Worm (Caenorhabditis elegans) whole organism, midembryonic: ENCODE results near the gene Y105C5A.12.
"Not testable (repeated sequence)": the region's sequence is repeated elsewhere in the genome, so short reads cannot be mapped to it uniquely, and the experiment has no call there.

Source experiments
- T22C8.4 ChIP-seq: fragments of 200-800 bp; sonication (Bioruptor generic); IDR thresholded peaks from 2 replicates; pipeline ENCODE4 v1.3.6; 2022; ENCODE audit warnings: missing genetic modification characterization, missing compliant biosample characterization
- klf-2 ChIP-seq: fragments of 200-800 bp; sonication (Bioruptor generic); conservative IDR thresholded peaks from 2 replicates; pipeline ENCODE4 v1.3.6; 2022; ENCODE audit warnings: missing genetic modification reagents, missing genetic modification characterization, missing compliant biosample characterization

DNA sequence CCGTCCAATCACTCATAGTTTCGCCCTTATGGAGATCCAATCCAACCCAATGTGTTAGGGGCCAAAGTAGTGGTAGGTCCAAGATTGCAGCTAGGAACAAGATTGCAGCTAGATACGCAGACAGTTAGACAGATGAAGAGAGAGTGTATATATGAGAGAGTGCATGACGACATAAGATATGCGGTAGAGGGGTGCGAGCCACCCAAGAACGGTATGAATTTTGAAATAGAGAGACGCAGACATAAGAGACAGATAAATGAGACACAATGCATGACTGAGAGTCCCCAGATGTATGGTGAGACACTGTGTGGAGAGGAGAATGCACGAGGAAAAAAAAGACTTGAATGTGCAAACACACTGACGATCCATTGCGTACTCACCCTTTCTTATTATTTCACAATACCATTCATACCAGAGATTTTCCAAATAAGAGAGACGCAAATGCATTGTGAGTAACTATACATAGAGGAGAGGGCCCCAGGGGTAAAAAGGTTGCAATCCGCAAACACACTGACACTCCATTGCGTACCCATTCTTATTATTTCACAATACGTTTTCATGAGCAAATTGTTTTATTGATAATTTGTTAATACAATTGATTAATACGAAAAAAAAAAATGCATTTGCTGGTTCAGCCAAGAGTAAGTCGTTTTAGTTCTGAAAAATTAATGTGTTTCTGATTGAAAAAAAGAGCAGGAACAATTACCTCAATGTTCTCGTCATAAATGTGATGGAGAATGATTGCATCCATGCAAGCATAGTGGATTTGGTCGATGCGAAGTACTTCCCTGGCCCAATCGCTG lies 5.0 kb upstream of the Y105C5A.12 start, which contains the start of the genes Y105C5A.1268 and Y105C5A.1272:
- TF ChIP-seq klf-2, T22C8.4 (GFP tag; lab: Robert Waterston, UW): not testable (repeated sequence)
